Fruit fly (Drosophila melanogaster) whole organism, embryonic: ENCODE measurements around the gene CG1640.

ENCODE experiments used
- CG10565 ChIP-seq: fragments of 200-800 bp; sonication (Bioruptor generic); optimal IDR thresholded peaks from 3 replicates; lab custom pipeline; 2016; ENCODE audit warnings: missing biosample characterization, mild to moderate bottlenecking, missing genetic modification characterization
- CG11093 ChIP-seq: fragments of 200-800 bp; sonication (Bioruptor generic); IDR thresholded peaks from 3 replicates; pipeline ENCODE4 v1.3.6; 2022; ENCODE audit warnings: missing biosample characterization, missing genetic modification characterization
- CG12155 ChIP-seq: fragments of 200-800 bp; sonication (Bioruptor generic); optimal IDR thresholded peaks from 3 replicates; lab custom pipeline; 2016; ENCODE audit warnings: missing biosample characterization, missing genetic modification characterization
- CG12769 ChIP-seq: fragments of 200-800 bp; sonication (Bioruptor generic); optimal IDR thresholded peaks from 2 replicates; lab custom pipeline; 2019; ENCODE audit warnings: missing biosample characterization, mild to moderate bottlenecking, missing genetic modification characterization, moderate library complexity
- CG13424 ChIP-seq: fragments of 200-800 bp; sonication (Bioruptor generic); optimal IDR thresholded peaks from 2 replicates; lab custom pipeline; 2019; ENCODE audit warnings: missing biosample characterization, mild to moderate bottlenecking, missing genetic modification characterization, moderate library complexity
- CG1529 ChIP-seq: fragments of 200-800 bp; sonication (Bioruptor generic); optimal IDR thresholded peaks from 3 replicates; lab custom pipeline; 2018; ENCODE audit warnings: missing biosample characterization, missing genetic modification characterization
- CG15601 ChIP-seq: fragments of 200-800 bp; sonication (Bioruptor generic); optimal IDR thresholded peaks from 3 replicates; lab custom pipeline; 2019; ENCODE audit warnings: missing biosample characterization, mild to moderate bottlenecking, missing genetic modification characterization, moderate library complexity
- CG17361 ChIP-seq: fragments of 200-800 bp; sonication (Bioruptor generic); IDR thresholded peaks from 3 replicates; pipeline ENCODE4 v1.3.6; 2022; ENCODE audit warnings: missing biosample characterization, missing genetic modification characterization
- CG17385 ChIP-seq: fragments of 200-800 bp; sonication (Bioruptor generic); optimal IDR thresholded peaks from 3 replicates; lab custom pipeline; 2018; ENCODE audit warnings: missing biosample characterization, mild to moderate bottlenecking, missing genetic modification characterization
- CG31388 ChIP-seq: fragments of 200-800 bp; sonication (Bioruptor generic); optimal IDR thresholded peaks from 2 replicates; lab custom pipeline; 2016; ENCODE audit warnings: missing biosample characterization, missing genetic modification characterization
- CG31441 ChIP-seq: fragments of 200-800 bp; sonication (Bioruptor generic); IDR thresholded peaks from 2 replicates; pipeline ENCODE4 v1.3.6; 2022; ENCODE audit warnings: missing biosample characterization, missing genetic modification characterization
- CG34422 ChIP-seq: fragments of 200-800 bp; sonication (Bioruptor generic); IDR thresholded peaks from 3 replicates; pipeline ENCODE4 v1.3.6; 2022; ENCODE audit warnings: missing biosample characterization, missing genetic modification characterization
- CG4854 ChIP-seq: fragments of 200-800 bp; sonication (Bioruptor generic); optimal IDR thresholded peaks from 2 replicates; lab custom pipeline; 2016; ENCODE audit warnings: missing biosample characterization, missing genetic modification characterization, inconsistent platforms
- CG6854 ChIP-seq: fragments of 200-800 bp; sonication (Bioruptor generic); optimal IDR thresholded peaks from 3 replicates; lab custom pipeline; 2017; ENCODE audit warnings: missing biosample characterization, mild to moderate bottlenecking, missing genetic modification characterization
- CG8290 ChIP-seq, 3 experiments: fragments of 200-800 bp; sonication (Bioruptor generic); optimal IDR thresholded peaks; 2 replicates each; lab custom pipeline; 2016 to 2019; ENCODE audit warnings: missing biosample characterization in 3 of 3, missing genetic modification characterization in 3 of 3, mild to moderate bottlenecking in 2 of 3, moderate library complexity in 1 of 3
- CkIIα-i1 ChIP-seq: fragments of 200-800 bp; sonication (Bioruptor generic); IDR thresholded peaks from 2 replicates; pipeline ENCODE4 v1.3.6; 2022; ENCODE audit warnings: missing biosample characterization, missing genetic modification characterization
- CrebB ChIP-seq: fragments of 200-800 bp; sonication (Bioruptor generic); optimal IDR thresholded peaks from 3 replicates; lab custom pipeline; 2018; ENCODE audit warnings: missing biosample characterization, mild to moderate bottlenecking, missing genetic modification characterization
- D19B ChIP-seq: fragments of 200-800 bp; sonication (Bioruptor generic); optimal IDR thresholded peaks from 2 replicates; lab custom pipeline; 2017; ENCODE audit warnings: missing biosample characterization, mild to moderate bottlenecking, missing genetic modification characterization
- E2f2 ChIP-seq: fragments of 200-800 bp; sonication (Bioruptor generic); IDR thresholded peaks from 2 replicates; pipeline ENCODE4 v1.3.6; 2022; ENCODE audit warnings: missing biosample characterization, missing genetic modification characterization
- Fer1 ChIP-seq: fragments of 200-800 bp; sonication (Bioruptor generic); optimal IDR thresholded peaks from 2 replicates; lab custom pipeline; 2017; ENCODE audit warnings: missing biosample characterization, mild to moderate bottlenecking, missing genetic modification characterization
- Jarid2 ChIP-seq: fragments of 200-800 bp; sonication (Bioruptor generic); optimal IDR thresholded peaks from 3 replicates; lab custom pipeline; 2017; ENCODE audit warnings: mild to moderate bottlenecking, missing biosample characterization, missing genetic modification reagents, missing genetic modification characterization
- Nf-YC ChIP-seq: fragments of 200-800 bp; optimal IDR thresholded peaks from 3 replicates; lab custom pipeline; 2019; ENCODE audit warnings: missing biosample characterization, mild to moderate bottlenecking, missing genetic modification characterization, moderate library complexity
- Opbp ChIP-seq: fragments of 200-800 bp; sonication (Bioruptor generic); IDR thresholded peaks from 3 replicates; pipeline ENCODE4 v1.3.6; 2022; ENCODE audit warnings: missing biosample characterization, missing genetic modification characterization; ENCODE audit not compliant: partially characterized antibody
- ato ChIP-seq: fragments of 200-800 bp; sonication (Bioruptor generic); IDR thresholded peaks from 2 replicates; pipeline ENCODE4 v1.3.6; 2022; ENCODE audit warnings: missing biosample characterization, missing genetic modification characterization; ENCODE audit not compliant: partially characterized antibody
- bcd ChIP-seq: fragments of 200-800 bp; sonication (Bioruptor generic); optimal IDR thresholded peaks from 2 replicates; lab custom pipeline; 2017; ENCODE audit warnings: missing biosample characterization, mild to moderate bottlenecking, missing genetic modification characterization
- bsh ChIP-seq, 2 experiments: fragments of 200-800 bp; sonication (Bioruptor generic); optimal IDR thresholded peaks; 2 replicates each; lab custom pipeline; 2017 to 2018; ENCODE audit warnings: mild to moderate bottlenecking in 2 of 2, missing biosample characterization in 2 of 2, missing genetic modification characterization in 2 of 2, moderate library complexity in 1 of 2
- chinmo ChIP-seq: fragments of 200-800 bp; sonication (Bioruptor generic); IDR thresholded peaks from 4 replicates; pipeline ENCODE4 v1.3.6; 2022; ENCODE audit warnings: missing biosample characterization, missing genetic modification characterization; ENCODE audit not compliant: partially characterized antibody
- cwo ChIP-seq: fragments of 200-800 bp; sonication (Bioruptor generic); optimal IDR thresholded peaks from 3 replicates; lab custom pipeline; 2017; ENCODE audit warnings: missing biosample characterization, missing genetic modification characterization, mild to moderate bottlenecking, moderate library complexity, missing genetic modification reagents
- fu2 ChIP-seq: fragments of 200-800 bp; sonication (Bioruptor generic); optimal IDR thresholded peaks from 2 replicates; lab custom pipeline; 2016; ENCODE audit warnings: missing biosample characterization, missing genetic modification characterization
- gfzf ChIP-seq: fragments of 200-800 bp; sonication (Bioruptor generic); optimal IDR thresholded peaks from 2 replicates; lab custom pipeline; 2016; ENCODE audit warnings: missing biosample characterization, mild to moderate bottlenecking, missing genetic modification characterization, moderate library complexity
- grn ChIP-seq: fragments of 200-800 bp; sonication (Bioruptor generic); optimal IDR thresholded peaks from 3 replicates; lab custom pipeline; 2017; ENCODE audit warnings: missing biosample characterization, missing genetic modification characterization
- insv ChIP-seq, 2 experiments: fragments of 200-800 bp; sonication (Bioruptor generic); optimal IDR thresholded peaks; 3 replicates each; lab custom pipeline; 2016 to 2018; ENCODE audit warnings: missing biosample characterization in 2 of 2, missing genetic modification characterization in 2 of 2
- inv ChIP-seq: fragments of 200-800 bp; sonication (Bioruptor generic); IDR thresholded peaks from 2 replicates; pipeline ENCODE4 v1.3.6; 2022; ENCODE audit warnings: missing biosample characterization, missing genetic modification characterization; ENCODE audit not compliant: partially characterized antibody
- kah ChIP-seq: fragments of 200-800 bp; sonication (Bioruptor generic); optimal IDR thresholded peaks from 2 replicates; lab custom pipeline; 2018; ENCODE audit warnings: missing biosample characterization, mild to moderate bottlenecking, missing genetic modification characterization
- lov ChIP-seq, 2 experiments: fragments of 200-800 bp in 1 of 2; fragments of >200 bp in 1 of 2; sonication (Bioruptor generic) in 1 of 2; IDR thresholded peaks in 1 of 2; optimal IDR thresholded peaks in 1 of 2; 2 replicates in 1 of 2; 3 replicates in 1 of 2; pipeline versions ENCODE4 v1.3.6 to Lab custom; 2017 to 2022; ENCODE audit warnings: missing biosample characterization in 1 of 2, missing genetic modification characterization in 1 of 2
- nerfin-2 ChIP-seq: fragments of 200-800 bp; sonication (Bioruptor generic); IDR thresholded peaks from 2 replicates; pipeline ENCODE4 v1.3.6; 2022; ENCODE audit warnings: missing biosample characterization, missing genetic modification characterization; ENCODE audit not compliant: partially characterized antibody
- nom ChIP-seq: fragments of 200-800 bp; sonication (Bioruptor generic); optimal IDR thresholded peaks from 2 replicates; lab custom pipeline; 2017; ENCODE audit warnings: missing biosample characterization, missing genetic modification characterization, mild to moderate bottlenecking, moderate library complexity, missing genetic modification reagents
- pzg ChIP-seq: fragments of 200-800 bp; sonication (Bioruptor generic); optimal IDR thresholded peaks from 3 replicates; lab custom pipeline; 2018; ENCODE audit warnings: missing biosample characterization, mild to moderate bottlenecking, missing genetic modification characterization, moderate library complexity
- ssp ChIP-seq: fragments of 200-800 bp; sonication (Bioruptor generic); IDR thresholded peaks from 2 replicates; pipeline ENCODE4 v1.3.6; 2022; ENCODE audit warnings: missing biosample characterization, missing genetic modification characterization
- tap ChIP-seq: fragments of 200-800 bp; optimal IDR thresholded peaks from 3 replicates; lab custom pipeline; 2019; ENCODE audit warnings: missing biosample characterization, mild to moderate bottlenecking, missing genetic modification characterization, moderate library complexity
- twi ChIP-seq: fragments of 200-800 bp; optimal IDR thresholded peaks from 2 replicates; lab custom pipeline; 2019; ENCODE audit warnings: missing biosample characterization, mild to moderate bottlenecking, missing genetic modification characterization, moderate library complexity
- unc-4 ChIP-seq: fragments of 200-800 bp; sonication (Bioruptor generic); IDR thresholded peaks from 2 replicates; pipeline ENCODE4 v1.3.6; 2022; ENCODE audit warnings: missing biosample characterization, missing genetic modification characterization; ENCODE audit not compliant: partially characterized antibody

CG1640 gene

dm6 chrX:13406293-13406692 lies 35.9 kb downstream of the CG1640 start:
- no peak for TF ChIP-seq CG17385 (GFP tag; lab: Kevin White, UChicago)
- TF ChIP-seq pzg (GFP tag; lab: Kevin White, UChicago): no peak
- no peak for TF ChIP-seq ssp (GFP tag; lab: Robert Waterston, UW)
- no peak for TF ChIP-seq CG31388 (GFP tag; lab: Kevin White, UChicago)
- TF ChIP-seq unc-4 (GFP tag; lab: Robert Waterston, UW): no peak
- peak; percentile 85 for TF ChIP-seq nom
- no peak for TF ChIP-seq nerfin-2
- TF ChIP-seq CG8290 (GFP tag; optimal IDR thresholded peaks at IDR 0.05; lab: Kevin White, UChicago): no peak
- no peak for TF ChIP-seq CG8290 (tag; optimal IDR thresholded peaks at IDR 0.05; lab: Kevin White, UChicago)
- no peak for TF ChIP-seq insv (GFP tag; optimal IDR thresholded peaks at IDR 0.05; lab: Kevin White, UChicago)
- no peak for TF ChIP-seq grn
- no peak for TF ChIP-seq CkIIα-i1 (GFP tag; lab: Robert Waterston, UW)
- no peak for TF ChIP-seq inv
- no peak for TF ChIP-seq CG1529 (GFP tag; lab: Kevin White, UChicago)
- no peak for TF ChIP-seq CG11093 (GFP tag; lab: Robert Waterston, UW)
- no peak for TF ChIP-seq fu2 (GFP tag; lab: Kevin White, UChicago)
- TF ChIP-seq bcd: no peak
- TF ChIP-seq lov (optimal IDR thresholded peaks at IDR 0.05; lab: Kevin White, UChicago): no peak
- TF ChIP-seq lov (GFP tag; IDR thresholded peaks at IDR 0.05; lab: Robert Waterston, UW): 0 out of 3 replicates have a peak, but pooled peaks have one; percentile 42
- no peak for TF ChIP-seq E2f2 (GFP tag; lab: Robert Waterston, UW)
- TF ChIP-seq CG17361 (GFP tag; lab: Robert Waterston, UW): no peak
- no peak for TF ChIP-seq CG15601 (tag; lab: Kevin White, UChicago)
- no peak for TF ChIP-seq Opbp (GFP tag; lab: Robert Waterston, UW)
- peak in 1 of 2 experiments; percentile 78 for TF ChIP-seq bsh (GFP tag; optimal IDR thresholded peaks at IDR 0.05; lab: Kevin White, UChicago)
- TF ChIP-seq CG4854 (GFP tag; lab: Kevin White, UChicago): no peak
- TF ChIP-seq CG34422 (GFP tag; lab: Robert Waterston, UW): no peak
- TF ChIP-seq Nf-YC (tag; lab: Kevin White, UChicago): no peak
- TF ChIP-seq chinmo (GFP tag; lab: Robert Waterston, UW): 0 out of 4 replicates have a peak, but pooled peaks have one; percentile 22
- TF ChIP-seq, all 482 proteins: peak for 4

- TF ChIP-seq CG13424 (tag; lab: Kevin White, UChicago): no peak
- TF ChIP-seq Jarid2 (GFP tag; lab: Kevin White, UChicago): no peak
- TF ChIP-seq twi: no peak
- TF ChIP-seq CG31441 (GFP tag; lab: Robert Waterston, UW): no peak
- no peak for TF ChIP-seq D19B
- peak; percentile 20 for TF ChIP-seq kah (GFP tag; lab: Kevin White, UChicago)
- no peak for TF ChIP-seq Fer1 (GFP tag; lab: Kevin White, UChicago)
- TF ChIP-seq tap (tag; lab: Kevin White, UChicago): no peak
- TF ChIP-seq gfzf (GFP tag; lab: Kevin White, UChicago): no peak
- peak; percentile 33 for TF ChIP-seq CG12769 (tag; lab: Kevin White, UChicago)
- no peak for TF ChIP-seq ato (GFP tag; lab: Robert Waterston, UW)
- peak; percentile 52 for TF ChIP-seq cwo (GFP tag; lab: Kevin White, UChicago)
- no peak for TF ChIP-seq CG6854 (GFP tag; lab: Kevin White, UChicago)
- TF ChIP-seq CrebB (tag; lab: Kevin White, UChicago): no peak
- no peak for TF ChIP-seq CG17361 (GFP tag; lab: Robert Waterston, UW)
- no peak for TF ChIP-seq CG10565 (GFP tag; lab: Kevin White, UChicago)
- peak; percentile 18 for TF ChIP-seq grn
- TF ChIP-seq CG12155: no peak
- TF ChIP-seq, all 482 proteins: peak for 4
Measured at dm6 chrX:13407673-13408072, 37.3 kb downstream of the CG1640 start.
